Fruit fly (Drosophila melanogaster) whole organism: Measurements from ENCODE around the gene Ilp7.

Source experiments
- CG8478 ChIP-seq: fragments of >200 bp; optimal IDR thresholded peaks from 2 replicates; lab custom pipeline; 2018; ENCODE audit warnings: inconsistent platforms
- Dll ChIP-seq: fragments of >200 bp; optimal IDR thresholded peaks from 2 replicates; lab custom pipeline; 2017
- EcR ChIP-seq, 2 experiments: fragments of >200 bp; optimal IDR thresholded peaks; 2 replicates each; lab custom pipeline; 2017; ENCODE audit warnings: missing biosample characterization in 2 of 2, missing genetic modification characterization in 2 of 2, missing genetic modification reagents in 2 of 2
- pan ChIP-seq: fragments of >200 bp; optimal IDR thresholded peaks from 2 replicates; lab custom pipeline; 2017
- psq ChIP-seq: fragments of >200 bp; optimal IDR thresholded peaks from 2 replicates; lab custom pipeline; 2017
- usp ChIP-seq: fragments of >200 bp; optimal IDR thresholded peaks from 2 replicates; lab custom pipeline; 2017; ENCODE audit warnings: missing biosample characterization, missing genetic modification characterization, mixed read lengths

Gene Ilp7

DNA sequence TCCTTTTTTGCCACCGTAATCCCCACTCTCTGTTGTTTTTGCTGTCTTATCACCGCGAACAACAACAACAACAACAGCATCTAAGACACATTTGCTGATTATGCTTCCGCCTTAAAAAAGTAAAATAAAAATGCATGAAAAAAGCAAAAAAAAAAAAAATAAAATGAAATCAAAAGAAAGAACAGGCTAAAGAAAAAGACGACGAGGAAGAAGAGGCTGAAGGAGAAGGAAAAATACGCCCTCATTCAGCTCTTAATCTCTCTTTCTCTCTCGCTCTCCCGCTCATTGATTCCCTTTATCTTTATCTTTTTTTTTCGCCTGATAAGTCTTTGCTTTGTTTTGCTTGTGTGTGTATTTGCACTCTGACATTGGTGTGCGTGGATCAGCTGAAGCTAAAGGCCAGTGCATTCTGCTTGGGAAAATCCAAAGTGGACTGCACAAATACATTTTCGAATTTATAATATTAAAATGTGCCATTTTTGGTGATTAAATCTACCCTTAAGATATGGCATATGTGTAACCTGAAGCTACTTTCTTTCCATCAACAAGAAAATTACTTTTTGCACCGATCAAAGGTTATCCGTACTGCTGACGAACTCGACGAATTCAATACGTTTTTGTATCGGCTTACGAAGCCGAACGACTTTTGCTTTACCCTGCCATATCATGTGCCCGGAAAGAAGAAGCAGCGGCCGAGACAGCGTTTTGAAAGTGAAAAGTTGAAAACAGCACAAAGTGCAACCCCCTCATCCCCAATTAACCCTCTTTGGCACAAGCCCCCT, 12.7 kb downstream of the Ilp7 start:
- TF ChIP-seq usp (no peak), CG8478 (no peak), pan (lab: Kevin White, UChicago) (no peak), EcR (GFP tag; optimal IDR thresholded peaks at IDR 0.05; lab: Kevin White, UChicago) (no peak), Dll (no peak), psq (lab: Kevin White, UChicago) (no peak)

DNA sequence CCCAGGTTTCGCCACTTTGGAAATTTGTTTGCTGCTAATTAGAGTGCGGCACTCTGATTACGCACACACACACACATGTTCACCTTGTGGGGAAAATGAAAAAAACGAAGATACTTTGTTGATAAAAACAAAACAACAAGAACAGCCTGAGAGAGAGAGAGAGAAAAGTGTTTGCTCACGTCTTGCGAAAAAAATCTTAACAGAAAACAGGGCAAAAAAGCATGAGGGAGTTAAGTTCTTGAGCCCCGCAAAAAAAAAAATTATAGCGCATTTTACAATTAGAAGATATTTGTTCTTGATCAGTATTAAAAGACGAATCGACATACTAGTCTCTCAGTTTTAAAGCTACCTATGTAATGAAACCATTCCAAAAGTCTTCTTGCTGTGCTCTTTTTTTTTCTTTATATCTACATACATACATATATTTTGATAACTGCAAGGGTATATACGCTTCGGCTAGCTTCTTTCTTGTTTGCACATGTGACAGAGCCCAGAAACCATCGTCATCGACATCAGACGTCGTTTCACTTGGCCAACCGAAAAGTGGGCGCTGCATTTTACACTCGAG, 13.4 kb downstream of the Ilp7 start:
- TF ChIP-seq CG8478 (no peak), Dll (no peak), psq (lab: Kevin White, UChicago) (no peak), EcR (GFP tag; optimal IDR thresholded peaks at IDR 0.05; lab: Kevin White, UChicago) (no peak), pan (lab: Kevin White, UChicago) (no peak), usp (no peak)

DNA sequence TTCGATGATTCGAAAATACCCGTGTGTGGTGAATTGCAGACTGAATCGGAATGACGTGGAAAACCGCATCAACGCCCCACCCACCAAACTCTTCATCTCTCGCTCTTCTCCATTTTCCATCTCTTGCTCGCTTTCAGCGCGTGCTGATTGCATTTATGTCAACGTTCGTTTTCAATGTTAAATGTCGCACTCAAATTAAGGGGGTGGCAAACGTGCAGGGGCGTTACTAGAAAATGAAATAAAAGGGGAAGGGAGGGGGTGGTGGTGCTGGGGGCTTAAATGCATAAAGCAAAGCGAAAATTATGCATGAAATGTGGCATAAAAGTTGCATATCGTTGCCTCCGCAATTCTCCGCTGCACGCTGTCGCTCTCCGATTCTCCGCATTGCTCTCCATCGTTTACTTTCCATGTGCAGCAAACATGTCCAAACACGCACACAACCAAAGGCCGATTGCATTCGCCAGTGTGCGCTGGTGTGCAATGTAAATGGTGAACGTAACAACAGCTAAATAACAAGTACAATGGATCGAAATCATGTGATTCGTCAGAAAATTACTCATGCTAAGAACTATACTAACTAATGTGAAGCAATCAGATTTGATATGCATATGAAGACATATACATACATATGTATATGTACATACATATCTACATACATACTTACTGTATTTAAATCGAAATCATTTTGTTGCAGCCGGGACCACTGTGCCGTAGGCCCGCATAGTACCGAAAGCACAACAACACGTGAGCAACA, 14.5 kb downstream of the Ilp7 start:
- TF ChIP-seq pan (lab: Kevin White, UChicago) (no peak), CG8478 (no peak), EcR (GFP tag; optimal IDR thresholded peaks at IDR 0.05; lab: Kevin White, UChicago) (peak in 1 of 2 experiments; percentile 49)

DNA sequence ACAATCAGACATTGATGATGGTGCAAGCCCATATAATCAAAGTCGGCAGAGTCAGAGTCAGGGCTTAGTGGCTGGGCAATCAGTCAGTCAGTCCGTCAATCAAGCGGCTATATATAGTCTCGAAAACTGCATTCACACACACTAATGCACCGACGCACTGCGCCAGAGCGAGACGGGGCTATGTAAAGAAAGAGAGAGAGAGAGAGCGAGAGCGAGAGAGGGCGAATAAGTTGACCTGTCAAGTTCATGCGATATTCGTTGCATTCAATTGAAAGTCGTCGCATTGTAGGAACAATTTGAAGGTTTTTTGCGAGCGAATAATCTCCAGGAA, 15.0 kb downstream of the Ilp7 start:
- TF ChIP-seq EcR (GFP tag; optimal IDR thresholded peaks at IDR 0.05; lab: Kevin White, UChicago) (peak in 1 of 2 experiments; percentile 46), pan (lab: Kevin White, UChicago) (no peak)

DNA sequence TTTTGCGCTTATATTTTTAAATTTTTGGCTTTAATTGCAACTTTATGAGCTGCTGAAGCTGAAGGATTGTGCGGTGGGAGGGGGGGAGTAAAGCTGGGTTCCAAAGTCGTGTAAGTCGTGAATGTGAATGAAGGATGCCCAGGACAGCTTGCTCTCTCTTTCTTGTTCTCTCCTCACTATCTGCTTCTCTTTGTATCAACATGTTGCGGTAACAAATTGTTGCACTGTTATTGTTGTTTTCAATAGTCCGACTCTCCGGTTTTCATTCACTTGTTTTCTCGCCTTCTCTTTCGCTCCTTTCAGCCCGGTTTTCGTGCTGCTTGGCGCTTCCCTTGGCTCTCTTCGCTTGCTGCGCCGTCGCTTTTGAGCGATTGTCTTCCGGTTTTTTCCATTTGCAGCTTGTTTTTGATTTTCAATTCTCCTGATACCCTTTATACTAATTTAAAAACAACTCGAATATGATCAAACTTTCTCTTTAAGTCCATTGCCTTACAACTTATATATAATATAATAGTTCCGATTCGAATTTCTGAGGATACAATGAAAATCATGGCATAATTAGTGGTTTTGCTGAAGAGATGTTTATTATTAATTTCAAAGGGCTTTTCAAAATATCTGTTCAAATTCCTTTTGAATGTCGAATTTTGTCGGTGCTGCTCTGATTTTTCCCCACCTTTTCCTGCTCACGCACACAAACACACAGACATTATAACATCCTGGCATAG, 17.6 kb downstream of the Ilp7 start:
- no peak for TF ChIP-seq usp

DNA sequence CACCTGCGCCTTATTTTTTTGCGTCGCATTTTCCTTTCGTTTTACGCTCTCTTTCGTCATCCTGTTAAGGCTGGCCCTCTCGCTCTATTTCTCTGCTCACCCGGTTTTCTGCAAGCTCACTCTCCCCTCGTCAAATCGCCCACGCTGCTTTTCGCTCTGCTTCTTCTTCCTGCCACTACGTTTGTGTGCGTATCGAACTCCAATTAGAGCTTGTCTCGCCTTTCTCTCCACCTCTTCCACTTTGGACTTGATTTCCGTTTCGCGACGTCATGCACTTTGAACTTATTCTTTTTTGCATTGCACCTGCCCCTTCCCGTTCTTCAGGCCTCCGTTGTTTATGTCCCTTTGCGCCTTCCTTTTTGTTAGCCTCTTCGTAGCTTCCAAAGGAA, 18.1 kb downstream of the Ilp7 start:
- TF ChIP-seq psq (lab: Kevin White, UChicago): no peak
- TF ChIP-seq EcR (GFP tag; optimal IDR thresholded peaks at IDR 0.05; lab: Kevin White, UChicago): no peak
- TF ChIP-seq Dll: no peak
- TF ChIP-seq usp: no peak
- TF ChIP-seq CG8478: no peak
- no peak for TF ChIP-seq pan (lab: Kevin White, UChicago)

DNA sequence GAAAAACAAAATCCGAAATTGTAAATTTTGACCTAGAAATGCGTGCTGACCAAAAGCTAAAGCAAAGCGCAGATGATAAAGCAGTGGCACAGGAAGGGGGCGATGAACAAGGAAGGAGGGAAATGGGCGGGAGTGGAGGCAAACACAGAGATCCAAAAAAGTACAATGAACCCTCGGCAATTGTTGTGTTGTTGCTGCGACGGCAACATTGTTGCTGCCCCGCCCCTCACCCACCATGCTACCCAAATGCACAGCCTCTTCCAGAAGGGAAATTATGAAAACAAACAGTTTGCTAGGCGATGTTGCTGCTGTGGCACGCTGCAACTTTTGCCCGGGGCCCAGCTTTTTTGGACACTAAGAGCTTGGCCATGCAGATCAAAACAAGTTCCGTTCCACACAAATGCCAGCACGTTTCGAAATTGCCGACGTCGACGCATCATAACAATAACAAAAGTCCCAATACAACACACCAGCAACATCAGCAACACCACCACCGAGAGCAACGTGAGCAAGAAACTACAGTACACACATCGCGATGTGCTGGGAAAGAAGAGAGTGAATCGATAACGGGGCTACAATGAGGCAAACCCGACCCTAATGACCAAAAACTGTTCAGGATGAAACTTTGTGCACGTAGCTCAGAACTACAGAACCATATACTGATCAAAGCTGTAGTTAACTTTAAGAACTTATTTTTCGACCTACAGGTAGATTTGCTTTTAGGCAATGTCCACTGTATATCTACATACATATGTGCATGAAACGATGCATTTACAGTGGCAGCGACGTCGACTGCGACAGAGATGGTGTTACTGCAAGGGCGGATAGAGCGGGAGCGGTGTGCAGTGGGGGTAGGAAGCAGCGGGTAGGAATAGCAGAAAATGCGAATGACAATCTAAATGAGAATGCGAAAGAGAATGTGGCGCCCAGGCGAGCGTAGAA, 19.3 kb downstream of the Ilp7 start:
- TF ChIP-seq EcR (GFP tag; optimal IDR thresholded peaks at IDR 0.05; lab: Kevin White, UChicago) (peak in 1 of 2 experiments; percentile 27), Dll (no peak)

DNA sequence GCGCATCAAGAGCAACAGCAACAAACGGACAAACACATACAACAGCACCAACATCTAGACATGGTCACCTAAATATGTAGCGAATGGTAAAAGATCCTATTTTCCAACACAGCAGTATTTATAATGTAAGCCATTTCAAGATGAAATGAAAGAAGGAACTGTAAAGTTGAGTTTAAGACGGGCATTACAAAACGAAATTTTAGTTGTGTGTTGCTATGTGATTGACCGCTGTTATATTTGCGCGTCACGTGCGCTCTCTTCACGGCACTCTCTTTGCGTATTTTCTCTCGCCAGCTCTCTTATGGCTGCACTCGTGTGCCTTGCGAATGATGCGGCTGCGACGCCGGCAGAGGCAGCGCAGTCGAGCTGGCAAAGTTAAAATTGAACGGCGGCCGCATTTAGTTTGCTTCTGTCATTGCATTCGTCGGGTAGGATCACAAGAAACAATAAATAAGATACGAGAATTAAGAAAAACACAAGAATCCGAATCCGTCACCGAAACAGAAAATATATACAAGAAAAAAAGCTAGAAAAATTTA, 20.5 kb downstream of the Ilp7 start:
- TF ChIP-seq CG8478: no peak
- TF ChIP-seq usp: no peak
- no peak for TF ChIP-seq pan (lab: Kevin White, UChicago)
- peak; percentile 71 for TF ChIP-seq Dll

DNA sequence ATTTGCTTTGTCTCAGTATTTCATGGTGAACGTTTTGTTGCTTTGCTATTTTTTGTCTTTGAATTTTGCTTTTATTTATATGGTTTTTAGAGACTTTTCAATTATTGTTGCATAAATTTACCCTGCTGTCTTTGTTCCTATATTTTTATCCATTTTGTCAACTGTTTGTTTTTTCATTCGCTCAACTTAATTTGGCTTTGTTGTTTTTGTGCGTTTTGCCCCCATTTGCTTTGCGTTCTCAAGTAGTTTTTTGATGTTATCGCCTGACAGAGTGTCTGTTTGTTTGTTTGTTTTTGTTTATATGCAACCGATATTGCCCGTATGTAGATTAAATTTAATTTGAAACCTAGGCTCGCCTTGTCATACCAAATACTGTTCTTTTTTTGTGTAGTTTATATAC, 21.2 kb downstream of the Ilp7 start:
- TF ChIP-seq EcR (GFP tag; optimal IDR thresholded peaks at IDR 0.05; lab: Kevin White, UChicago) (no peak), pan (lab: Kevin White, UChicago) (no peak), psq (lab: Kevin White, UChicago) (no peak), usp (no peak), Dll (no peak), CG8478 (no peak)

DNA sequence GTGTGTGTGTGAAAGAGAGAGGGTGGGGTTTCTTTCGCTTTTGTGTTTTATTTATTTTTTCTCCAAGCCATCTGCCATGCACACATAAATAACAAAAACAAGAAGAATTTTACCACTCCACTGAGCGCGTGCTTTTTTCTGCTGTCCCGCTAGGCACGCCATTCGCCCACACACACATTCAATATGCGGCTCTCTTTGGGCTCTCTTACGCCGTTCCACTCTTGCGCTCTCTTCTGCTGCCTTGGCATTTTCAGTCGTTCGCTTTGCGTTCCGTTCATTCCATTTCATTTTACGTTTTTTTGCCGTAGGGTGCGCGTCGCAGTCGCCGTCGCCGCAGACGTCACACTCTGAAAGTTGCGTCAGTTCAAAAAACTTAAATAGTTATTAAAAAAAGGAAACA, 21.7 kb downstream of the Ilp7 start:
- no peak for TF ChIP-seq psq (lab: Kevin White, UChicago)
- TF ChIP-seq Dll: peak; percentile 89

DNA sequence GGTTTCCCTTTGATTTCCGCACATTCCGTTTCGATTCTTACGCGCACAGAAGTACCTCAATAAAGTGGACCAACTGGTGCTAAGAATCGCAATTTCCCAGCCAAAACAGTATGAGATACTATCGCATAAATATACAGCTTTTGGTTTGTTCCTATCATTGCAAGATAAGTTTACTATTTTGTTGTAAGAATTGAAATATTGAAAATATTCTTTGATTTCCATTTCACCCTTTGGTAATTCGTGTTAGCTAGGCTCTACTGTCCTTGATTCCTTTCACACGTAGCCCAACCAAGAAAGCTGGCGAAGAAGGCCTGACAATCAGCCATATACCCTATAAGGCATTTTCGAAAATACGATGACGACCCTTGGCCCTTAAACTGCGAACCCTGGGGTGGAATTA, 23.2 kb downstream of the Ilp7 start:
- TF ChIP-seq pan (lab: Kevin White, UChicago) (no peak), usp (no peak), psq (lab: Kevin White, UChicago) (no peak), EcR (GFP tag; optimal IDR thresholded peaks at IDR 0.05; lab: Kevin White, UChicago) (no peak), CG8478 (no peak), Dll (no peak)
